Worm (Caenorhabditis elegans) whole organism, L1 larva: Measurements from ENCODE around the gene vrk-1.

Experiments used
- ama-1 ChIP-seq: fragments of 150-350 bp; optimal IDR thresholded peaks from 2 replicates; lab custom pipeline; 2014
- egl-27 ChIP-seq, 2 experiments: fragments of 150-350 bp in 1 of 2; sonication (generic microtip); optimal IDR thresholded peaks; 3 replicates each; lab custom pipeline; 2017 to 2018; ENCODE audit warnings: missing biosample characterization in 2 of 2, missing genetic modification characterization in 2 of 2, missing genetic modification reagents in 2 of 2
- elt-3 ChIP-seq, 6 experiments: fragments of 150-350 bp in 1 of 6; sonication (generic microtip); optimal IDR thresholded peaks; 2 replicates each; lab custom pipeline; 2017 to 2018; ENCODE audit warnings: missing biosample characterization in 6 of 6, missing genetic modification characterization in 6 of 6, inconsistent platforms in 1 of 6
- lin-15B ChIP-seq: fragments of 150-350 bp; sonication (generic microtip); optimal IDR thresholded peaks from 3 replicates; lab custom pipeline; 2014; ENCODE audit warnings: missing biosample characterization, missing genetic modification characterization
- lin-39 ChIP-seq: fragments of 150-350 bp; optimal IDR thresholded peaks from 2 replicates; lab custom pipeline; 2014; ENCODE audit warnings: missing biosample characterization, missing genetic modification reagents, missing genetic modification characterization
- lir-3 ChIP-seq: sonication (generic microtip); optimal IDR thresholded peaks from 2 replicates; lab custom pipeline; 2016; ENCODE audit warnings: mild to moderate bottlenecking, missing genetic modification characterization, moderate library complexity, missing compliant biosample characterization; ENCODE audit not compliant: poor library complexity
- nhr-12 ChIP-seq: sonication (generic microtip); optimal IDR thresholded peaks from 2 replicates; lab custom pipeline; 2017; ENCODE audit warnings: missing biosample characterization, missing genetic modification characterization
- rnt-1 ChIP-seq: sonication (generic microtip); optimal IDR thresholded peaks from 2 replicates; lab custom pipeline; 2016; ENCODE audit warnings: mild to moderate bottlenecking, missing genetic modification characterization, moderate library complexity, missing compliant biosample characterization
- skn-1 ChIP-seq: fragments of 150-350 bp; optimal IDR thresholded peaks from 2 replicates; lab custom pipeline; 2014; ENCODE audit warnings: missing biosample characterization, missing genetic modification characterization
- ztf-11 ChIP-seq, 2 experiments: sonication (generic microtip); optimal IDR thresholded peaks; 2 replicates each; lab custom pipeline; 2016 to 2017; ENCODE audit warnings: missing genetic modification characterization in 2 of 2, missing biosample characterization in 1 of 2, missing compliant biosample characterization in 1 of 2

DNA sequence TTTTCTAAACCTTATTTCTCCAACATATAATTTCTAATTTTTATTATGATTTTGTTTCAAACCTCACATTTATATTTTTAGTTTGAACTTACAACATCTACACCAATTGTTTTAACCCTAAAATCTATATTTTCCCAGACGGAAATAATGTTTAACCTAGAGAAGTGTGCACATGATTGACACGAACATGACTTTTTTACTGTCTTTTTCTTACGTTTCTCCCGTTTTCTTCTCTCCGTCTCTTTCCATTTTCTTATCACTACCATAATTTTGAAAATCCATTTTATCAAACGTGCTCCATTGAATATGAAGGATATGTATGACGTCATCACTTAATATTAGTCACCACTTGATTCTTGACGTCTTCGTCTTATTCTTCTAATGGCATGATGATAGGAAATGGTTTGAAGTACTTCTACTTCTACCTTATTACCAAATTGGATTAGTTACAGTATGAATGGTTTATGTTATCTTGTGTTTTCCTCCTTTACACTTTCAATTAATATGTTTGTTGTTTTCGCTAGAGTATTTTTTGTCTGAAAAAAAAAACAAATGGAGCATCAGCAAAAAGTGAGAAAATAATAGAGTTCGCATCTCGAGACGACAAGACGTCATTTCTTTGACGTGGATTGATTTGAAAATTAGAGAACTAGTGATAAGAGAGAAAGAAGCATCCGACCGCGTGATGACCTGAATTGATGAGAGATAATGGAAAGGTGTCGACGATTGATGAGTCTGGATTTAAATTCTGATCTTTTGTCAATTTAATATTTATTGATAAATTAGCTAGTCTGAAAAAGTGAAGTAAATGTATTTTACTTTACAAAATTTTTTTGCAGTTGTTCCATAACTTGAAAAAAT lies 10.4 kb downstream of the vrk-1 start:
- no peak for TF ChIP-seq nhr-12 (tag; lab: Kevin White, UChicago)
- no peak for TF ChIP-seq ama-1 (lab: Kevin White, UChicago)
- TF ChIP-seq lir-3: no peak
- TF ChIP-seq lin-39 (tag; lab: Kevin White, UChicago): peak; percentile 77
- no peak for TF ChIP-seq ztf-11 (tag; optimal IDR thresholded peaks at IDR 0.05; lab: Kevin White, UChicago)
- peak; percentile 76 for TF ChIP-seq rnt-1 (tag; lab: Kevin White, UChicago)
- no peak for TF ChIP-seq lin-15B (tag; lab: Kevin White, UChicago)
- peak in 1 of 6 experiments; percentile 48 for TF ChIP-seq elt-3 (tag; optimal IDR thresholded peaks at IDR 0.05; lab: Kevin White, UChicago)
- no peak for TF ChIP-seq egl-27 (tag; optimal IDR thresholded peaks at IDR 0.05; lab: Kevin White, UChicago)
- no peak for TF ChIP-seq skn-1 (tag; lab: Kevin White, UChicago)
